Fruit fly (Drosophila melanogaster) whole organism, wandering third instar larva: Measurements from ENCODE around the gene rno.

Experiments used
- CG9705 ChIP-seq: fragments of 200-800 bp; sonication (Bioruptor generic); optimal IDR thresholded peaks from 2 replicates; lab custom pipeline; 2018; ENCODE audit warnings: missing biosample characterization, mild to moderate bottlenecking, missing genetic modification characterization
- HLH106 ChIP-seq: fragments of 200-800 bp; optimal IDR thresholded peaks from 3 replicates; lab custom pipeline; 2019; ENCODE audit warnings: missing biosample characterization, mild to moderate bottlenecking, missing genetic modification characterization, moderate library complexity
- Jra ChIP-seq: sonication (Bioruptor generic); optimal IDR thresholded peaks from 2 replicates; lab custom pipeline; 2016; ENCODE audit warnings: missing biosample characterization, missing genetic modification characterization
- Sp1 ChIP-seq: fragments of 200-800 bp; sonication (Bioruptor generic); optimal IDR thresholded peaks from 3 replicates; lab custom pipeline; 2019; ENCODE audit warnings: missing biosample characterization, mild to moderate bottlenecking, missing genetic modification characterization, moderate library complexity
- brk ChIP-seq: fragments of 200-800 bp; sonication (Bioruptor generic); optimal IDR thresholded peaks from 2 replicates; lab custom pipeline; 2016; ENCODE audit warnings: missing biosample characterization, mild to moderate bottlenecking, missing genetic modification characterization
- dl ChIP-seq, 2 experiments: fragments of 175-275, 200-275 bp in 1 of 2; fragments of 200-275 bp in 1 of 2; sonication (Bioruptor generic); optimal IDR thresholded peaks; lab custom pipeline; 2018; ENCODE audit warnings: mild to moderate bottlenecking in 2 of 2, missing biosample characterization in 2 of 2, missing genetic modification characterization in 2 of 2, moderate library complexity in 2 of 2; ENCODE audit not compliant: partially characterized antibody in 2 of 2, insufficient read depth in 1 of 2
- foxo ChIP-seq, 2 experiments: fragments of 200-800 bp; sonication (Bioruptor generic); optimal IDR thresholded peaks; 2 replicates in 1 of 2; 3 replicates in 1 of 2; lab custom pipeline; 2016 to 2017; ENCODE audit warnings: missing biosample characterization in 2 of 2, missing genetic modification characterization in 2 of 2
- pan ChIP-seq: fragments of >200 bp; optimal IDR thresholded peaks from 2 replicates; lab custom pipeline; 2017
- woc ChIP-seq: sonication (Bioruptor generic); optimal IDR thresholded peaks from 2 replicates; lab custom pipeline; 2016; ENCODE audit warnings: missing biosample characterization, mild to moderate bottlenecking, missing genetic modification characterization

rno gene

DNA sequence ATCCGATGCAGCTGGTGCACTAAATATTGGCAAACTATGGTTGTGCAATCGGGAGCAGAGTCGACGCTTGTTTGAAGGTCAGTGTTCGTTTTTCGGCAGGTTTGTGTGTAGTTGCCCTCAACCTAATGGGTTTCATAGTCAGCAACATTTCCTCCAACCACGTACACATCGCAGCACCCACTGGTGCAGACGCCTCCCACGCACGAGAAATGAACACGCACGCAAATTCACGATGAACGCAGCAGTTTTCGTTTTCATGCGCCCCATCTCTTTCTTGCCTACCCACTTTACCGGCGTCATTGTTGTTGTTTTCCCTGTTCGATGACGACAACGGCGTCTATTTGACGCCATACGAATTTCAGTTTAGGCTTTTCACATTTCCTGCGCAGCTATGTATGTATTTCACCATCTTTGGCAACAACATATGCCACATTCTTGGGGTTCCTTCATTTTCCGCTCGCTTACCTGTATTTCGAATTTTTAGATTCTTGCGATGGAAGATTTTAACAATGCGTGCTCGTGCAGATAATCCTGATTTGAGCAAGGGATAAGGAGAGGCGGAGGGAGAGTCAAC is 61.9 kb downstream of the rno start:
- TF ChIP-seq brk (GFP tag; lab: Kevin White, UChicago), result no peak
- TF ChIP-seq dl (GFP tag; optimal IDR thresholded peaks at IDR 0.05; lab: Kevin White, UChicago; ENCODE audit: insufficient read depth in 1 of 2, partially characterized antibody in 2 of 2), result no peak
- TF ChIP-seq woc (GFP tag; lab: Kevin White, UChicago), result no peak
- no peak for TF ChIP-seq Jra (GFP tag; lab: Kevin White, UChicago)
- no peak for TF ChIP-seq pan (lab: Kevin White, UChicago)
- no peak for TF ChIP-seq Sp1 (GFP tag; lab: Kevin White, UChicago)
- TF ChIP-seq foxo (GFP tag; optimal IDR thresholded peaks at IDR 0.05; lab: Kevin White, UChicago), result no peak
- no peak for TF ChIP-seq CG9705
- TF ChIP-seq HLH106 (tag; lab: Kevin White, UChicago), result no peak
